Fruit fly (Drosophila melanogaster) whole organism, embryonic: ENCODE measurements around the gene mio.

Experiments
- Aef1 ChIP-seq: fragments of 200-800 bp; sonication (Bioruptor generic); IDR thresholded peaks from 3 replicates; pipeline ENCODE4 v1.3.6; 2022; ENCODE audit warnings: missing biosample characterization, missing genetic modification characterization
- Blimp-1 ChIP-seq: fragments of 200-800 bp; sonication (Bioruptor generic); optimal IDR thresholded peaks from 3 replicates; lab custom pipeline; 2018; ENCODE audit warnings: missing biosample characterization, missing genetic modification characterization, mild to moderate bottlenecking, moderate library complexity, missing genetic modification reagents
- CG13287 ChIP-seq: fragments of 200-800 bp; sonication (Bioruptor generic); IDR thresholded peaks from 2 replicates; pipeline ENCODE4 v1.3.6; 2022; ENCODE audit warnings: missing biosample characterization, missing genetic modification characterization; ENCODE audit not compliant: partially characterized antibody
- CG14014 ChIP-seq: fragments of 200-800 bp; sonication (Bioruptor generic); IDR thresholded peaks from 2 replicates; pipeline ENCODE4 v1.3.6; 2022; ENCODE audit warnings: missing biosample characterization, missing genetic modification characterization
- CG14860 ChIP-seq: fragments of 200-800 bp; sonication (Bioruptor generic); IDR thresholded peaks from 3 replicates; pipeline ENCODE4 v1.3.6; 2022; ENCODE audit warnings: missing biosample characterization, missing genetic modification characterization; ENCODE audit not compliant: partially characterized antibody
- CG1792 ChIP-seq: fragments of 200-800 bp; sonication (Bioruptor generic); optimal IDR thresholded peaks from 2 replicates; lab custom pipeline; 2016; ENCODE audit warnings: missing biosample characterization, missing genetic modification characterization
- CG1832 ChIP-seq: fragments of 200-800 bp; sonication (Bioruptor generic); optimal IDR thresholded peaks from 2 replicates; lab custom pipeline; 2017; ENCODE audit warnings: missing biosample characterization, mild to moderate bottlenecking, missing genetic modification characterization, inconsistent platforms
- CG18619 ChIP-seq: fragments of 200-800 bp; sonication (Bioruptor generic); optimal IDR thresholded peaks from 3 replicates; lab custom pipeline; 2017; ENCODE audit warnings: missing biosample characterization, mild to moderate bottlenecking, missing genetic modification characterization
- CG18764 ChIP-seq: fragments of 200-800 bp; sonication (Bioruptor generic); optimal IDR thresholded peaks from 3 replicates; lab custom pipeline; 2016; ENCODE audit warnings: missing biosample characterization, missing genetic modification characterization
- CG4424 ChIP-seq: fragments of 200-800 bp; sonication (Bioruptor generic); optimal IDR thresholded peaks from 3 replicates; lab custom pipeline; 2016; ENCODE audit warnings: missing biosample characterization, missing genetic modification characterization
- CG4730 ChIP-seq: fragments of 200-800 bp; sonication (Bioruptor generic); IDR thresholded peaks from 2 replicates; pipeline ENCODE4 v1.3.6; 2022; ENCODE audit warnings: missing biosample characterization, missing genetic modification characterization
- CG5180 ChIP-seq: fragments of 200-800 bp; sonication (Bioruptor generic); optimal IDR thresholded peaks from 3 replicates; lab custom pipeline; 2017; ENCODE audit warnings: missing biosample characterization, missing genetic modification characterization, mild to moderate bottlenecking, moderate library complexity, missing genetic modification reagents
- CG7372 ChIP-seq: fragments of 200-800 bp; sonication (Bioruptor generic); IDR thresholded peaks from 2 replicates; pipeline ENCODE4 v1.3.6; 2022; ENCODE audit warnings: missing biosample characterization, missing genetic modification characterization
- CG8089 ChIP-seq: fragments of 200-800 bp; sonication (Bioruptor generic); optimal IDR thresholded peaks from 3 replicates; lab custom pipeline; 2016; ENCODE audit warnings: missing biosample characterization, missing genetic modification characterization
- CkIIα-i1 ChIP-seq: fragments of 200-800 bp; sonication (Bioruptor generic); IDR thresholded peaks from 2 replicates; pipeline ENCODE4 v1.3.6; 2022; ENCODE audit warnings: missing biosample characterization, missing genetic modification characterization
- CoRest ChIP-seq: fragments of 200-800 bp; sonication (Bioruptor generic); optimal IDR thresholded peaks from 3 replicates; lab custom pipeline; 2018; ENCODE audit warnings: missing biosample characterization, mild to moderate bottlenecking, missing genetic modification characterization, moderate library complexity
- Dek ChIP-seq: fragments of 200-800 bp; sonication (Bioruptor generic); optimal IDR thresholded peaks from 3 replicates; lab custom pipeline; 2019; ENCODE audit warnings: missing biosample characterization, mild to moderate bottlenecking, missing genetic modification characterization, moderate library complexity
- Gsc ChIP-seq: fragments of 200-800 bp; sonication (Bioruptor generic); IDR thresholded peaks from 2 replicates; pipeline ENCODE4 v1.3.6; 2022; ENCODE audit warnings: missing biosample characterization, missing genetic modification characterization
- HmgZ ChIP-seq: fragments of 200-800 bp; sonication (Bioruptor generic); optimal IDR thresholded peaks from 2 replicates; lab custom pipeline; 2018; ENCODE audit warnings: missing biosample characterization, mild to moderate bottlenecking, missing genetic modification characterization
- Hr3 ChIP-seq: fragments of 200-800 bp; sonication (Bioruptor generic); optimal IDR thresholded peaks from 3 replicates; lab custom pipeline; 2016; ENCODE audit warnings: missing biosample characterization, missing genetic modification characterization
- Kr ChIP-seq: fragments of 200-800 bp; sonication (Bioruptor generic); optimal IDR thresholded peaks from 2 replicates; lab custom pipeline; 2017; ENCODE audit warnings: missing biosample characterization, mild to moderate bottlenecking, missing genetic modification characterization
- Lhr ChIP-seq: fragments of 200-800 bp; sonication (Bioruptor generic); optimal IDR thresholded peaks from 3 replicates; lab custom pipeline; 2017; ENCODE audit warnings: mild to moderate bottlenecking, missing biosample characterization, missing genetic modification reagents, missing genetic modification characterization
- Oaz ChIP-seq: fragments of 200-800 bp; sonication (Bioruptor generic); IDR thresholded peaks from 2 replicates; pipeline ENCODE4 v1.3.6; 2022; ENCODE audit warnings: missing biosample characterization, missing genetic modification characterization
- Rfx ChIP-seq: fragments of 200-800 bp; sonication (Bioruptor generic); IDR thresholded peaks from 2 replicates; pipeline ENCODE4 v1.3.6; 2022; ENCODE audit warnings: missing biosample characterization, missing genetic modification characterization
- Sox102F ChIP-seq: fragments of 200-800 bp; sonication (Bioruptor generic); optimal IDR thresholded peaks from 2 replicates; lab custom pipeline; 2018; ENCODE audit warnings: missing biosample characterization, mild to moderate bottlenecking, missing genetic modification characterization, moderate library complexity
- Sry-δ ChIP-seq: fragments of 200-800 bp; sonication (Bioruptor generic); optimal IDR thresholded peaks from 2 replicates; lab custom pipeline; 2016; ENCODE audit warnings: missing biosample characterization, missing genetic modification characterization
- Tbp ChIP-seq: fragments of >200 bp; optimal IDR thresholded peaks from 2 replicates; lab custom pipeline; 2018; ENCODE audit warnings: missing biosample characterization, missing genetic modification characterization
- Trl ChIP-seq, 3 experiments: fragments of >200 bp in 2 of 3; fragments of 200-800 bp in 1 of 3; sonication (Bioruptor generic) in 1 of 3; optimal IDR thresholded peaks; 2 replicates in 1 of 3; 3 replicates in 2 of 3; lab custom pipeline; 2016 to 2017; ENCODE audit warnings: missing biosample characterization in 1 of 3, missing genetic modification characterization in 1 of 3
- ac ChIP-seq: fragments of 200-800 bp; sonication (Bioruptor generic); optimal IDR thresholded peaks from 3 replicates; lab custom pipeline; 2017; ENCODE audit warnings: missing biosample characterization, mild to moderate bottlenecking, missing genetic modification characterization
- corto ChIP-seq: fragments of 200-800 bp; sonication (Bioruptor generic); optimal IDR thresholded peaks from 2 replicates; lab custom pipeline; 2016; ENCODE audit warnings: missing biosample characterization, mild to moderate bottlenecking, missing genetic modification characterization, moderate library complexity
- dimm ChIP-seq: fragments of 200-800 bp; sonication (Bioruptor generic); IDR thresholded peaks from 2 replicates; pipeline ENCODE4 v1.3.6; 2022; ENCODE audit warnings: missing biosample characterization, missing genetic modification characterization
- eyg ChIP-seq: fragments of 200-800 bp; sonication (Bioruptor generic); optimal IDR thresholded peaks from 3 replicates; lab custom pipeline; 2016; ENCODE audit warnings: missing biosample characterization, missing genetic modification characterization
- ken ChIP-seq: fragments of 200-800 bp; sonication (Bioruptor generic); IDR thresholded peaks from 3 replicates; pipeline ENCODE4 v1.3.6; 2022; ENCODE audit warnings: missing biosample characterization, missing genetic modification characterization
- klu ChIP-seq: fragments of 200-800 bp; sonication (Bioruptor generic); IDR thresholded peaks from 2 replicates; pipeline ENCODE4 v1.3.6; 2022; ENCODE audit warnings: missing biosample characterization, missing genetic modification characterization
- lab ChIP-seq: fragments of 200-800 bp; sonication (Bioruptor generic); optimal IDR thresholded peaks from 3 replicates; lab custom pipeline; 2017; ENCODE audit warnings: missing biosample characterization, missing genetic modification characterization, mild to moderate bottlenecking, moderate library complexity, missing genetic modification reagents
- pnt ChIP-seq: fragments of 200-800 bp; sonication (Bioruptor generic); optimal IDR thresholded peaks from 3 replicates; lab custom pipeline; 2016; ENCODE audit warnings: missing biosample characterization, missing genetic modification characterization
- pros ChIP-seq: fragments of 200-800 bp; sonication (Bioruptor generic); optimal IDR thresholded peaks from 3 replicates; lab custom pipeline; 2019; ENCODE audit warnings: missing biosample characterization, mild to moderate bottlenecking, missing genetic modification characterization, moderate library complexity
- ro ChIP-seq: fragments of 200-800 bp; sonication (Bioruptor generic); IDR thresholded peaks from 2 replicates; pipeline ENCODE4 v1.3.6; 2022; ENCODE audit warnings: missing biosample characterization, missing genetic modification characterization
- sc ChIP-seq, 3 experiments: fragments of >200 bp in 2 of 3; fragments of 200-800 bp in 1 of 3; sonication (Bioruptor generic) in 1 of 3; optimal IDR thresholded peaks; 2 replicates in 2 of 3; 3 replicates in 1 of 3; lab custom pipeline; 2017; ENCODE audit warnings: mild to moderate bottlenecking in 1 of 3, missing biosample characterization in 1 of 3, missing genetic modification characterization in 1 of 3, missing genetic modification reagents in 1 of 3
- tap ChIP-seq: fragments of 200-800 bp; optimal IDR thresholded peaks from 3 replicates; lab custom pipeline; 2019; ENCODE audit warnings: missing biosample characterization, mild to moderate bottlenecking, missing genetic modification characterization, moderate library complexity
- zen2 ChIP-seq: fragments of 200-800 bp; sonication (Bioruptor generic); IDR thresholded peaks from 3 replicates; pipeline ENCODE4 v1.3.6; 2022; ENCODE audit warnings: missing biosample characterization, missing genetic modification characterization; ENCODE audit not compliant: partially characterized antibody

Gene mio

DNA sequence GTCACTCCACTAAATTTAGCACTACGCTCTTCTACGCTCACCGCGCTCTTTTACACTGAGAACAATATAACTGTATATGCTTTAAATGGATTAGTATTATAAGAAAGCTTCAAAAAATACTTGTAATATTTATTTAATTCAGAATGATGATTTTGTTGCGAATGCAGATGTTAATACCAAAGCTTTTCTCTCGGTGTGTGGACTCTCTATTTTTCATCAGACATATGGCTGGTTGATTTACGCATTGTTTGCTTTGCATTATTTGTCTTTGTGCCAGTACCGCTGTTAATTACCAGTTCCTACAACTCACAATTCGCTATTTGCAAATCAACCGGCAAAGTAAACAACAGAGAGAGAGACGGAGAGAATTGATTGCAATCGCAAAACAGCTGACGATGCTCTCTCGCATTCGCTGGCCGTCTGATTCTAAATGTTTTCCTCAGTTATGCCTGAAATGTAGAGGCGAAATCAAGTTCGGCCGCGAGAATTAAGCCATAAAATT, 4.6 kb downstream of the mio start (continued):
- TF ChIP-seq klu (GFP tag; lab: Robert Waterston, UW) (peak; percentile 95), CG1792 (peak; percentile 91), CG18764 (GFP tag; lab: Kevin White, UChicago) (peak; percentile 93), CG4730 (GFP tag; lab: Robert Waterston, UW) (peak; percentile 95), Trl (optimal IDR thresholded peaks at IDR 0.05; lab: Kevin White, UChicago) (peak; percentile 56 to 92), Trl (GFP tag; optimal IDR thresholded peaks at IDR 0.05; lab: Kevin White, UChicago) (peak; percentile 87), Sox102F (GFP tag; lab: Kevin White, UChicago) (peak; percentile 97), lab (GFP tag; lab: Kevin White, UChicago) (peak; percentile 97), pros (GFP tag; lab: Kevin White, UChicago) (no peak), sc (optimal IDR thresholded peaks at IDR 0.05; lab: Kevin White, UChicago) (no peak), sc (GFP tag; optimal IDR thresholded peaks at IDR 0.05; lab: Kevin White, UChicago) (peak; percentile 93), HmgZ (tag; lab: Kevin White, UChicago) (peak; percentile 98), ro (GFP tag; lab: Robert Waterston, UW) (peak; percentile 94), pnt (peak; percentile 88), Tbp (GFP tag; lab: Kevin White, UChicago) (no peak), Sry-δ (peak; percentile 51), Blimp-1 (GFP tag; lab: Kevin White, UChicago) (peak; percentile 91), CG1832 (no peak), Dek (peak; percentile 98), dimm (GFP tag; lab: Robert Waterston, UW) (peak; percentile 94), Lhr (peak; percentile 84), CG7372 (GFP tag; lab: Robert Waterston, UW) (peak; percentile 97), Hr3 (GFP tag; lab: Kevin White, UChicago) (peak; percentile 97), CG13287 (GFP tag; lab: Robert Waterston, UW) (peak; percentile 31; the same call in 1 of the 2 replicates), CG5180 (GFP tag; lab: Kevin White, UChicago) (peak; percentile 86), CG8089 (GFP tag; lab: Kevin White, UChicago) (peak; percentile 91), ken (GFP tag; lab: Robert Waterston, UW) (peak; percentile 96), CG4424 (GFP tag; lab: Kevin White, UChicago) (peak; percentile 92), tap (tag; lab: Kevin White, UChicago) (peak; percentile 96), Rfx (GFP tag; lab: Robert Waterston, UW) (peak; percentile 99), corto (GFP tag; lab: Kevin White, UChicago) (peak; percentile 95), zen2 (GFP tag; lab: Robert Waterston, UW) (no peak), CG18619 (peak; percentile 95), Aef1 (GFP tag; lab: Robert Waterston, UW) (peak; percentile 97), CG14860 (GFP tag; lab: Robert Waterston, UW) (no peak), Gsc (GFP tag; lab: Robert Waterston, UW) (peak; percentile 81; the same call in 1 of the 2 replicates), CG14014 (peak; percentile 99), CoRest (tag; lab: Kevin White, UChicago) (peak; percentile 97), Kr (GFP tag; lab: Kevin White, UChicago) (peak; percentile 77), CkIIα-i1 (GFP tag; lab: Robert Waterston, UW) (peak; percentile 90), eyg (GFP tag; lab: Kevin White, UChicago) (peak; percentile 92), ac (GFP tag; lab: Kevin White, UChicago) (peak; percentile 75), Oaz (GFP tag; lab: Robert Waterston, UW) (peak; percentile 96)
- TF ChIP-seq, all 482 proteins: peak for 435
